Worm (Caenorhabditis elegans) whole organism, mixed stage, embryonic: ENCODE measurements around the gene klf-2.

Experiments
- blmp-1 ChIP-seq: fragments of 150-350 bp; optimal IDR thresholded peaks from 2 replicates; lab custom pipeline; 2014; ENCODE audit warnings: missing biosample characterization, missing genetic modification characterization
- sem-2 ChIP-seq: fragments of 200-800 bp; sonication (Bioruptor generic); optimal IDR thresholded peaks from 2 replicates; lab custom pipeline; 2018; ENCODE audit warnings: mild to moderate bottlenecking, missing genetic modification characterization, missing compliant biosample characterization
- tbx-8 ChIP-seq: fragments of 200-800 bp; sonication (Bioruptor generic); optimal IDR thresholded peaks from 2 replicates; lab custom pipeline; 2018; ENCODE audit warnings: mild to moderate bottlenecking, missing genetic modification characterization, moderate library complexity, missing compliant biosample characterization
- unc-62 ChIP-seq: fragments of 150-350 bp; optimal IDR thresholded peaks from 2 replicates; lab custom pipeline; 2014; ENCODE audit warnings: missing biosample characterization, missing genetic modification reagents, missing genetic modification characterization

DNA sequence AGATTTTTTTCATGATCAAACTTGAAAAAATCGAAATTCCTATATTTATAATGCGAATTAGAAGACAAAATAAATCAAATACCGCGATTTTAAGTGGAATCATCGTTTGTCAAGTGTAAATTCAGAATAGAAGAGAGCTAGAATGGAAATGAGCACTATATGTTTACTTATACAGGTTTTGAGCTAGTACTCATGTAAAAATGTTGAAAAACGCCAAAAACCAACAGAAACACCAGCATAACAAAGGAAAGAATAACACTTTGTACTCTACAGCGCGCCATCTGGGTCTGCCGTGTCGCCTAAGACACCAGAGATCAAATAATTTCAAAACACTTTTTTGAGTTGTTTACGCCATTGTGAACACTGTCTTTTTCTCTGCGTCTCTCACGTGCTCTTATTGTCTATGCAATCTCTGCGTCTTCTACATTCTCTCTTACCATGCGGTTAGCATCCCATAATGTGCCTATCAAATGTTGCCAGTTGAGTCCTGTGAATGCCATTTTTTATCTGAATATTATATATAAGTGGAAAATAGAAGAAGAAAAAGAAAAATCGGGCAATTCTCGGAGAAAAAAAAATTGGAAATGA lies 43.4 kb downstream of the klf-2 start, which contains the start of gene ipla-3:
- TF ChIP-seq unc-62 (GFP tag; lab: Kevin White, UChicago) (no peak), sem-2 (GFP tag; lab: Kevin White, UChicago) (no peak), blmp-1 (tag; lab: Kevin White, UChicago) (no peak), tbx-8 (GFP tag; lab: Kevin White, UChicago) (no peak)
